Worm (Caenorhabditis elegans) whole organism, L4 larva: ENCODE data around the gene F15A4.2.

Source experiments
- F10B5.3 ChIP-seq: sonication (generic microtip); optimal IDR thresholded peaks from 2 replicates; lab custom pipeline; 2016; ENCODE audit warnings: mild to moderate bottlenecking, missing genetic modification characterization, missing compliant biosample characterization
- F26F4.8 ChIP-seq: fragments of 200-800 bp; sonication (Bioruptor generic); conservative IDR thresholded peaks from 2 replicates; pipeline ENCODE4 v1.3.6; 2022; ENCODE audit warnings: missing genetic modification characterization, missing compliant biosample characterization
- F49E8.2 ChIP-seq: sonication (generic microtip); optimal IDR thresholded peaks from 2 replicates; lab custom pipeline; 2016; ENCODE audit warnings: missing compliant biosample characterization, mild to moderate bottlenecking, missing genetic modification characterization, borderline replicate concordance
- R02D3.7 ChIP-seq: fragments of 150-350 bp; sonication (generic microtip); optimal IDR thresholded peaks from 3 replicates; lab custom pipeline; 2014; ENCODE audit warnings: missing biosample characterization, missing genetic modification characterization
- T20F7.1 ChIP-seq: fragments of 200-800 bp; sonication (Bioruptor generic); optimal IDR thresholded peaks from 2 replicates; lab custom pipeline; 2018; ENCODE audit warnings: mild to moderate bottlenecking, missing genetic modification characterization, missing compliant biosample characterization
- T26A8.4 ChIP-seq: fragments of 200-800 bp; sonication (Bioruptor generic); IDR thresholded peaks from 2 replicates; pipeline ENCODE4 v1.3.6; 2022; ENCODE audit warnings: missing genetic modification characterization, missing compliant biosample characterization
- Y48G9A.11 ChIP-seq: fragments of 200-800 bp; sonication (Bioruptor generic); IDR thresholded peaks from 2 replicates; pipeline ENCODE4 v1.3.6; 2022; ENCODE audit warnings: missing genetic modification reagents, missing genetic modification characterization, missing compliant biosample characterization
- ZK546.5 ChIP-seq, 2 experiments: sonication (generic microtip); optimal IDR thresholded peaks; 2 replicates each; lab custom pipeline; 2017; ENCODE audit warnings: missing biosample characterization in 2 of 2, missing genetic modification characterization in 2 of 2
- aha-1 ChIP-seq: fragments of 150-350 bp; peaks from one replicate; lab custom pipeline; 2014; ENCODE audit warnings: missing biosample characterization, missing genetic modification characterization
- ceh-32 ChIP-seq: sonication (generic microtip); optimal IDR thresholded peaks from 2 replicates; lab custom pipeline; 2016; ENCODE audit warnings: mild to moderate bottlenecking, missing genetic modification characterization, missing compliant biosample characterization; ENCODE audit not compliant: poor library complexity
- ctbp-1 ChIP-seq: fragments of 200-800 bp; sonication (Bioruptor generic); IDR thresholded peaks from 2 replicates; pipeline ENCODE4 v1.3.6; 2022; ENCODE audit warnings: missing genetic modification reagents, missing genetic modification characterization, missing compliant biosample characterization
- daf-12 ChIP-seq: fragments of 150-350 bp; optimal IDR thresholded peaks from 2 replicates; lab custom pipeline; 2014; ENCODE audit warnings: missing biosample characterization, missing genetic modification reagents, missing genetic modification characterization
- daf-16 ChIP-seq, 3 experiments: sonication (generic microtip); optimal IDR thresholded peaks; 2 replicates each; lab custom pipeline; 2016 to 2017; ENCODE audit warnings: missing genetic modification characterization in 3 of 3, missing genetic modification reagents in 3 of 3, mild to moderate bottlenecking in 2 of 3, missing compliant biosample characterization in 2 of 3, missing biosample characterization in 1 of 3, moderate library complexity in 1 of 3
- dmd-6 ChIP-seq: fragments of 200-800 bp; sonication (Bioruptor generic); IDR thresholded peaks from 2 replicates; pipeline ENCODE4 v1.3.6; 2022; ENCODE audit warnings: missing genetic modification reagents, missing genetic modification characterization, missing compliant biosample characterization
- dpl-1 ChIP-seq: fragments of 150-350 bp; optimal IDR thresholded peaks from 2 replicates; lab custom pipeline; 2014; ENCODE audit warnings: missing biosample characterization, missing genetic modification reagents, missing genetic modification characterization
- gei-8 ChIP-seq: fragments of 200-800 bp; sonication (Bioruptor generic); optimal IDR thresholded peaks from 2 replicates; lab custom pipeline; 2018; ENCODE audit warnings: mild to moderate bottlenecking, missing genetic modification characterization, missing compliant biosample characterization
- hif-1 ChIP-seq, 2 experiments: sonication (generic microtip); optimal IDR thresholded peaks; 2 replicates each; lab custom pipeline; 2016 to 2017; ENCODE audit warnings: missing compliant biosample characterization in 2 of 2, missing genetic modification characterization in 2 of 2, missing genetic modification reagents in 2 of 2, missing genotype in 2 of 2, mild to moderate bottlenecking in 1 of 2
- hlh-11 ChIP-seq: fragments of 200-800 bp; sonication (Bioruptor generic); optimal IDR thresholded peaks from 2 replicates; lab custom pipeline; 2018; ENCODE audit warnings: mild to moderate bottlenecking, missing genetic modification characterization, missing compliant biosample characterization
- hlh-30 ChIP-seq: sonication (generic microtip); optimal IDR thresholded peaks from 2 replicates; lab custom pipeline; 2017; ENCODE audit warnings: antibody characterized with exemption, mild to moderate bottlenecking, missing genetic modification characterization, missing compliant biosample characterization; ENCODE audit not compliant: insufficient read depth
- jun-1 ChIP-seq: fragments of 150-350 bp; optimal IDR thresholded peaks from 2 replicates; lab custom pipeline; 2014; ENCODE audit warnings: missing biosample characterization, missing genetic modification reagents, missing genetic modification characterization
- lin-13 ChIP-seq: fragments of 150-350 bp; optimal IDR thresholded peaks from 2 replicates; lab custom pipeline; 2014; ENCODE audit warnings: missing biosample characterization, missing genetic modification reagents, missing genetic modification characterization
- lin-15B ChIP-seq: fragments of 150-350 bp; sonication (generic microtip); optimal IDR thresholded peaks from 3 replicates; lab custom pipeline; 2014; ENCODE audit warnings: missing biosample characterization, missing genetic modification characterization
- lin-38 ChIP-seq: fragments of 200-800 bp; sonication (Bioruptor generic); IDR thresholded peaks from 2 replicates; pipeline ENCODE4 v1.3.6; 2022; ENCODE audit warnings: missing genetic modification reagents, missing genetic modification characterization, missing compliant biosample characterization
- lir-3 ChIP-seq: sonication (generic microtip); optimal IDR thresholded peaks from 2 replicates; lab custom pipeline; 2016; ENCODE audit warnings: mild to moderate bottlenecking, missing genetic modification characterization, missing compliant biosample characterization
- mdl-1 ChIP-seq, 2 experiments: fragments of 150-350 bp in 1 of 2; sonication (generic microtip) in 1 of 2; optimal IDR thresholded peaks; 2 replicates each; lab custom pipeline; 2014 to 2017; ENCODE audit warnings: missing biosample characterization in 2 of 2, missing genetic modification characterization in 2 of 2
- mdt-29 ChIP-seq: fragments of 200-800 bp; sonication (Bioruptor generic); IDR thresholded peaks from 2 replicates; pipeline ENCODE4 v1.3.6; 2022; ENCODE audit warnings: missing genetic modification reagents, missing genetic modification characterization, missing compliant biosample characterization
- mes-2 ChIP-seq: sonication (generic microtip); optimal IDR thresholded peaks from 2 replicates; lab custom pipeline; 2016; ENCODE audit warnings: missing genotype, mild to moderate bottlenecking, missing genetic modification characterization, missing compliant biosample characterization; ENCODE audit not compliant: poor library complexity, severe bottlenecking
- mxl-2 ChIP-seq: fragments of 200-800 bp; sonication (Bioruptor generic); conservative IDR thresholded peaks from 2 replicates; pipeline ENCODE4 v1.3.6; 2022; ENCODE audit warnings: missing genetic modification reagents, missing genetic modification characterization, missing compliant biosample characterization
- nhr-111 ChIP-seq: fragments of 200-800 bp; sonication (Bioruptor generic); optimal IDR thresholded peaks from 2 replicates; lab custom pipeline; 2018; ENCODE audit warnings: mild to moderate bottlenecking, missing genetic modification characterization, missing compliant biosample characterization
- set-16 ChIP-seq: fragments of 200-800 bp; sonication (Bioruptor generic); IDR thresholded peaks from 2 replicates; pipeline ENCODE4 v1.3.6; 2022; ENCODE audit warnings: missing genetic modification reagents, missing genetic modification characterization, missing compliant biosample characterization
- snpc-4 ChIP-seq: fragments of 150-350 bp; optimal IDR thresholded peaks from 2 replicates; lab custom pipeline; 2014; ENCODE audit warnings: missing biosample characterization, missing genetic modification characterization
- tra-1 ChIP-seq: fragments of 200-800 bp; sonication (Bioruptor generic); IDR thresholded peaks from 2 replicates; pipeline ENCODE4 v1.3.6; 2022; ENCODE audit warnings: missing genetic modification reagents, missing genetic modification characterization, missing compliant biosample characterization
- unc-62 ChIP-seq, 3 experiments: fragments of 150-350 bp in 1 of 3; sonication (generic microtip); optimal IDR thresholded peaks in 2 of 3; peaks in 1 of 3; 1 replicate in 1 of 3; 2 replicates in 2 of 3; lab custom pipeline; 2014 to 2017; ENCODE audit warnings: missing biosample characterization in 3 of 3, missing genetic modification characterization in 3 of 3, missing genetic modification reagents in 3 of 3, missing genotype in 1 of 3
- zfp-3 ChIP-seq: fragments of 200-800 bp; sonication (Bioruptor generic); conservative IDR thresholded peaks from 2 replicates; pipeline ENCODE4 v1.3.6; 2022; ENCODE audit warnings: missing genetic modification reagents, missing genetic modification characterization, missing compliant biosample characterization
- zip-11 ChIP-seq: fragments of 200-800 bp; sonication (Bioruptor generic); IDR thresholded peaks from 2 replicates; pipeline ENCODE4 v1.3.6; 2022; ENCODE audit warnings: missing genetic modification characterization, missing compliant biosample characterization

The F15A4.2 gene

ce11 chrII:12459422-12459821 is 2.9 kb upstream of the F15A4.2 start, which contains the start of gene tag-281 (continued):
- peak; percentile 96 for TF ChIP-seq dpl-1
- peak; percentile 49 for TF ChIP-seq hlh-11
- peak; percentile 43 for TF ChIP-seq lin-15B
- no peak for TF ChIP-seq mdt-29 (GFP tag; lab: Robert Waterston, UW)
- TF ChIP-seq ZK546.5 (tag; optimal IDR thresholded peaks at IDR 0.05; lab: Kevin White, UChicago): no peak
- TF ChIP-seq zfp-3 (GFP tag; lab: Robert Waterston, UW): peak; percentile 60; the same call in 1 of the 2 replicates
- peak; percentile 85 for TF ChIP-seq mes-2 (tag; lab: Kevin White, UChicago)
- peak; percentile 14 for TF ChIP-seq snpc-4 (tag; lab: Kevin White, UChicago)
- no peak for TF ChIP-seq aha-1 (tag; lab: Kevin White, UChicago)
- TF ChIP-seq mdl-1 (tag; optimal IDR thresholded peaks at IDR 0.05; lab: Kevin White, UChicago): peak in 1 of 2 experiments; percentile 17
- TF ChIP-seq, all 104 proteins: peak for 20

DNA sequence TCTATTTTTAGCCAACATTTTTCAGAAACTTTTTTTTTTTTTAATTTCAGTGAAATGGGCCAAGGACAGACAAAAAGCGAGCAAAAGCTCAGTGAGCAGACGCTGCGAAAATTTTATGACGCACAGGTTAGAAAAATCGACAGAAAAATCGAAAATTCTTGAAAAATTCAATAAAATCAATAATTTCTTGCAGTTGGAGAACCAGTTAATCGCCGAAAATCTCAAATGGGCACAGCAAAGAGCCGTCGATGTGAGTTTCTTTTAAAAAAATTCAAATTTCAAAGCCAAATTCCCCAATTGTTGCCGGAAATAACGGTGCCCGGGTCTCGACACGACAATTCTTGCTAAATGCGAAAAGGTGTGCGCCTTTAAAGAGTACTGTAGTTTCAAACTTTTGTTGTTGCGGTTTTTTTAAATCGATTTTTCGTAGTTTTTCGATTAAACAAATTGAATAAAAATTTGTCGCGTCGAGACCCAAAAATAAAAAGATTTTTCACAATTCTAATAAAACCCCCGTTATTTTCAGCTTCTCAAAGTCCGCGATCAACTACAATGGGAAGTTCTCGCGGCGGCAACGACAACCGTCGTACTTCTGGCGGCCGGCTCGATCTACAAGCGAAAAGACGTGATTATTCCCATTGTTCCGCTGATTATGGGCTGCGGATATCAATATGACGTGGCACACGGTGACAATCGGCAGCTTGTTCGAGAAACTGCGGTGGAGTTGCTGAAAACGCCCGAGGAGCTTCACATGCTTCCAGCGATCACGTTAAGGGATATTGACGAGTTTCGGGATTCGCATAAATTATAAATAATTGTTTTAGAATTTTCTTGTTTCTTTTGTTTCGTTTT is 1.5 kb upstream of the F15A4.2 start, which contains the start of gene tag-280:
Gene tag-280, plus strand, starts transcription at position 51 of the 852 bp plus-strand sequence.
- TF ChIP-seq Y48G9A.11 (0 out of 2 replicates have a peak, but pooled peaks have one; percentile 11), zip-11 (GFP tag; lab: Robert Waterston, UW) (no peak), unc-62 (GFP tag; optimal IDR thresholded peaks at IDR 0.05 in 1 of 2; lab: Kevin White, UChicago) (peak in 1 of 2 experiments; percentile 74), unc-62 (tag; optimal IDR thresholded peaks at IDR 0.05; lab: Kevin White, UChicago) (no peak), lin-38 (GFP tag; lab: Robert Waterston, UW) (peak; percentile 31; the same call in 1 of the 2 replicates), nhr-111 (no peak)

DNA sequence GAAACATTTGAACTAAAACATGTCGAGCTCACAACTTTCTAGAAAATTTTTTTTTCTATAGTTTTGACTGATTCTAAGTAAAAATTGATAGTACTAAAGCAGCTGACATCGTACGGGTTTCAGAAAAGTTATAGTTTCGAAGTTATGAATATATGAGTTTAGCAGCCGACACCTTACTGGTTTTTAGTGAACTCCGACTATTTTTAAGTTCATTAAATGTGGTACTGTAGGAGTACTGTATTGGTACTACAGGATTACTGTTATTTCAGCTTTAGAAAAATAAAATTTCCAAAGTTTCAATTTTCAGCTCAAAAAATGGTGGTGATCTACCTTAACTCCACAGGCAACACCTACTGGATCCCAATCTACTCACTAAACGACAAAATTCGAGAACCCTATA is 3.2 kb downstream of the F15A4.2 start, which contains the start of gene sre-37:
Gene sre-37, plus strand, starts transcription at position 301 of the 400 bp plus-strand sequence.
- TF ChIP-seq ctbp-1: no peak
- TF ChIP-seq lin-15B: no peak
- no peak for TF ChIP-seq T26A8.4 (GFP tag; lab: Robert Waterston, UW)
- TF ChIP-seq jun-1 (tag; lab: Kevin White, UChicago): no peak
- no peak for TF ChIP-seq F49E8.2
- no peak for TF ChIP-seq gei-8 (GFP tag; lab: Kevin White, UChicago)
- TF ChIP-seq daf-16 (GFP tag; optimal IDR thresholded peaks at IDR 0.05; lab: Kevin White, UChicago): no peak
- TF ChIP-seq daf-16 (tag; optimal IDR thresholded peaks at IDR 0.05; lab: Kevin White, UChicago): no peak
- TF ChIP-seq lir-3 (tag; lab: Kevin White, UChicago): no peak
- TF ChIP-seq hif-1 (tag; optimal IDR thresholded peaks at IDR 0.05; lab: Kevin White, UChicago): no peak
- TF ChIP-seq tra-1 (GFP tag; lab: Robert Waterston, UW): no peak
- no peak for TF ChIP-seq set-16 (GFP tag; lab: Robert Waterston, UW)
- TF ChIP-seq dmd-6: no peak
- no peak for TF ChIP-seq ceh-32
- TF ChIP-seq F26F4.8 (GFP tag; lab: Robert Waterston, UW): no peak
- no peak for TF ChIP-seq daf-12 (tag; lab: Kevin White, UChicago)
- no peak for TF ChIP-seq F10B5.3 (tag; lab: Kevin White, UChicago)
- no peak for TF ChIP-seq T20F7.1 (GFP tag; lab: Kevin White, UChicago)
- TF ChIP-seq lin-13 (GFP tag; lab: Kevin White, UChicago): no peak

- TF ChIP-seq ceh-32 (no peak), R02D3.7 (no peak), mxl-2 (GFP tag; lab: Robert Waterston, UW) (no peak), F26F4.8 (GFP tag; lab: Robert Waterston, UW) (0 out of 2 replicates have a peak, but pooled peaks have one; percentile 7), hlh-30 (tag; lab: Kevin White, UChicago) (no peak)
Observed at ce11 chrII:12467047-12467446, 4.7 kb downstream of the F15A4.2 start, which contains the start of gene srg-16. Gene srg-16 (plus strand): TSS chrII:12467133.
